Fruit fly (Drosophila melanogaster) whole organism, embryonic: ENCODE measurements around the gene CG13843.

Experiments
- Adf1 ChIP-seq: fragments of 200-800 bp; sonication (Bioruptor generic); IDR thresholded peaks from 2 replicates; pipeline ENCODE4 v1.3.6; 2022; ENCODE audit warnings: missing biosample characterization, missing genetic modification characterization
- Atf3 ChIP-seq: fragments of 200-800 bp; sonication (Bioruptor generic); optimal IDR thresholded peaks from 3 replicates; lab custom pipeline; 2016; ENCODE audit warnings: missing biosample characterization, missing genetic modification characterization
- Atf6 ChIP-seq: fragments of 200-800 bp; sonication (Bioruptor generic); IDR thresholded peaks from 2 replicates; pipeline ENCODE4 v1.3.6; 2022; ENCODE audit warnings: missing biosample characterization, missing genetic modification characterization
- CG12236 ChIP-seq: fragments of 200-800 bp; sonication (Bioruptor generic); optimal IDR thresholded peaks from 2 replicates; lab custom pipeline; 2016; ENCODE audit warnings: missing biosample characterization, missing genetic modification characterization
- CG12299 ChIP-seq: fragments of 200-800 bp; sonication (Bioruptor generic); optimal IDR thresholded peaks from 2 replicates; lab custom pipeline; 2018; ENCODE audit warnings: missing biosample characterization, mild to moderate bottlenecking, missing genetic modification characterization
- CG12769 ChIP-seq: fragments of 200-800 bp; sonication (Bioruptor generic); optimal IDR thresholded peaks from 2 replicates; lab custom pipeline; 2019; ENCODE audit warnings: missing biosample characterization, mild to moderate bottlenecking, missing genetic modification characterization, moderate library complexity
- CG15073 ChIP-seq: fragments of 200-800 bp; sonication (Bioruptor generic); optimal IDR thresholded peaks from 2 replicates; lab custom pipeline; 2016; ENCODE audit warnings: missing biosample characterization, missing genetic modification characterization
- CG1529 ChIP-seq: fragments of 200-800 bp; sonication (Bioruptor generic); optimal IDR thresholded peaks from 3 replicates; lab custom pipeline; 2018; ENCODE audit warnings: missing biosample characterization, missing genetic modification characterization
- CG15601 ChIP-seq: fragments of 200-800 bp; sonication (Bioruptor generic); optimal IDR thresholded peaks from 3 replicates; lab custom pipeline; 2019; ENCODE audit warnings: missing biosample characterization, mild to moderate bottlenecking, missing genetic modification characterization, moderate library complexity
- CG17612 ChIP-seq: fragments of 200-800 bp; sonication (Bioruptor generic); IDR thresholded peaks from 2 replicates; pipeline ENCODE4 v1.3.6; 2022; ENCODE audit warnings: missing biosample characterization, missing genetic modification characterization
- CG2712 ChIP-seq: fragments of 200-800 bp; optimal IDR thresholded peaks from 3 replicates; lab custom pipeline; 2019; ENCODE audit warnings: missing biosample characterization, mild to moderate bottlenecking, missing genetic modification characterization, moderate library complexity
- CG31224 ChIP-seq: fragments of 200-800 bp; sonication (Bioruptor generic); IDR thresholded peaks from 2 replicates; pipeline ENCODE4 v1.3.6; 2022; ENCODE audit warnings: missing biosample characterization, missing genetic modification characterization
- CG33557 ChIP-seq: fragments of 200-800 bp; sonication (Bioruptor generic); optimal IDR thresholded peaks from 2 replicates; lab custom pipeline; 2019; ENCODE audit warnings: missing biosample characterization, mild to moderate bottlenecking, missing genetic modification characterization, moderate library complexity
- CG5953 ChIP-seq: fragments of 200-800 bp; sonication (Bioruptor generic); IDR thresholded peaks from 2 replicates; pipeline ENCODE4 v1.3.6; 2022; ENCODE audit warnings: missing biosample characterization, missing genetic modification characterization
- CG6791 ChIP-seq: fragments of 200-800 bp; sonication (Bioruptor generic); IDR thresholded peaks from 3 replicates; pipeline ENCODE4 v1.3.6; 2022; ENCODE audit warnings: missing biosample characterization, missing genetic modification characterization; ENCODE audit not compliant: partially characterized antibody
- CG7745 ChIP-seq: fragments of 200-800 bp; sonication (Bioruptor generic); optimal IDR thresholded peaks from 2 replicates; lab custom pipeline; 2018; ENCODE audit warnings: missing biosample characterization, mild to moderate bottlenecking, missing genetic modification characterization, moderate library complexity
- CG8924 ChIP-seq: fragments of 200-800 bp; optimal IDR thresholded peaks from 3 replicates; lab custom pipeline; 2019; ENCODE audit warnings: missing biosample characterization, mild to moderate bottlenecking, missing genetic modification characterization, moderate library complexity
- Dad ChIP-seq: fragments of 200-800 bp; sonication (Bioruptor generic); optimal IDR thresholded peaks from 3 replicates; lab custom pipeline; 2016; ENCODE audit warnings: missing biosample characterization, missing genetic modification characterization
- Dek ChIP-seq: fragments of 200-800 bp; sonication (Bioruptor generic); optimal IDR thresholded peaks from 3 replicates; lab custom pipeline; 2019; ENCODE audit warnings: missing biosample characterization, mild to moderate bottlenecking, missing genetic modification characterization, moderate library complexity
- Doc3 ChIP-seq: fragments of 200-800 bp; sonication (Bioruptor generic); IDR thresholded peaks from 3 replicates; pipeline ENCODE4 v1.3.6; 2022; ENCODE audit warnings: missing biosample characterization, missing genetic modification characterization; ENCODE audit not compliant: partially characterized antibody
- HLH4C ChIP-seq: fragments of 200-800 bp; sonication (Bioruptor generic); IDR thresholded peaks from 3 replicates; pipeline ENCODE4 v1.3.6; 2022; ENCODE audit warnings: missing biosample characterization, missing genetic modification characterization; ENCODE audit not compliant: partially characterized antibody
- Hey ChIP-seq: fragments of 200-800 bp; sonication (Bioruptor generic); optimal IDR thresholded peaks from 3 replicates; lab custom pipeline; 2018; ENCODE audit warnings: missing biosample characterization, mild to moderate bottlenecking, missing genetic modification characterization
- Hmx ChIP-seq: fragments of 200-800 bp; sonication (Bioruptor generic); optimal IDR thresholded peaks from 2 replicates; lab custom pipeline; 2016; ENCODE audit warnings: missing biosample characterization, missing genetic modification characterization
- Hr78 ChIP-seq, 2 experiments: fragments of 200-800 bp in 1 of 2; fragments of >200 bp in 1 of 2; sonication (Bioruptor generic) in 1 of 2; optimal IDR thresholded peaks; 2 replicates each; lab custom pipeline; 2017 to 2019; ENCODE audit warnings: missing biosample characterization in 2 of 2, missing genetic modification characterization in 2 of 2, mild to moderate bottlenecking in 1 of 2, moderate library complexity in 1 of 2
- Hsf ChIP-seq: fragments of 200-800 bp; sonication (Bioruptor generic); optimal IDR thresholded peaks from 3 replicates; lab custom pipeline; 2016; ENCODE audit warnings: missing biosample characterization, missing genetic modification characterization
- NK7.1 ChIP-seq: fragments of 200-800 bp; sonication (Bioruptor generic); optimal IDR thresholded peaks from 3 replicates; lab custom pipeline; 2016; ENCODE audit warnings: missing biosample characterization, missing genetic modification characterization
- Neu2 ChIP-seq: fragments of 200-800 bp; sonication (Bioruptor generic); optimal IDR thresholded peaks from 3 replicates; lab custom pipeline; 2016; ENCODE audit warnings: missing biosample characterization, missing genetic modification characterization, borderline replicate concordance
- Rfx ChIP-seq: fragments of 200-800 bp; sonication (Bioruptor generic); IDR thresholded peaks from 2 replicates; pipeline ENCODE4 v1.3.6; 2022; ENCODE audit warnings: missing biosample characterization, missing genetic modification characterization
- Scr ChIP-seq: fragments of 200-800 bp; sonication (Bioruptor generic); IDR thresholded peaks from 2 replicates; pipeline ENCODE4 v1.3.6; 2022; ENCODE audit warnings: missing biosample characterization, missing genetic modification characterization; ENCODE audit not compliant: partially characterized antibody
- Sry-δ ChIP-seq: fragments of 200-800 bp; sonication (Bioruptor generic); optimal IDR thresholded peaks from 2 replicates; lab custom pipeline; 2016; ENCODE audit warnings: missing biosample characterization, missing genetic modification characterization
- Xbp1 ChIP-seq: fragments of 200-800 bp; sonication (Bioruptor generic); optimal IDR thresholded peaks from 3 replicates; lab custom pipeline; 2016; ENCODE audit warnings: missing biosample characterization, mild to moderate bottlenecking, missing genetic modification characterization
- ash1 ChIP-seq: fragments of 200-800 bp; sonication (Bioruptor generic); optimal IDR thresholded peaks from 2 replicates; lab custom pipeline; 2018; ENCODE audit warnings: missing biosample characterization, mild to moderate bottlenecking, missing genetic modification characterization
- bigmax ChIP-seq: fragments of 200-800 bp; sonication (Bioruptor generic); optimal IDR thresholded peaks from 2 replicates; lab custom pipeline; 2018; ENCODE audit warnings: missing biosample characterization, mild to moderate bottlenecking, missing genetic modification characterization
- cad ChIP-seq: fragments of >200 bp; optimal IDR thresholded peaks from 2 replicates; lab custom pipeline; 2017; ENCODE audit warnings: missing biosample characterization, missing genetic modification characterization
- cwo ChIP-seq: fragments of 200-800 bp; sonication (Bioruptor generic); optimal IDR thresholded peaks from 3 replicates; lab custom pipeline; 2017; ENCODE audit warnings: missing biosample characterization, missing genetic modification characterization, mild to moderate bottlenecking, moderate library complexity, missing genetic modification reagents
- danr ChIP-seq: fragments of 200-800 bp; sonication (Bioruptor generic); IDR thresholded peaks from 2 replicates; pipeline ENCODE4 v1.3.6; 2022; ENCODE audit warnings: missing biosample characterization, missing genetic modification characterization
- esg ChIP-seq: fragments of 200-800 bp; sonication (Bioruptor generic); conservative IDR thresholded peaks from 2 replicates; pipeline ENCODE4 v1.3.6; 2022; ENCODE audit warnings: missing biosample characterization, missing genetic modification characterization
- hb ChIP-seq: fragments of 200-800 bp; sonication (Bioruptor generic); IDR thresholded peaks from 3 replicates; pipeline ENCODE4 v1.3.6; 2022; ENCODE audit warnings: missing biosample characterization, missing genetic modification characterization; ENCODE audit not compliant: partially characterized antibody
- lbe ChIP-seq: fragments of 200-800 bp; sonication (Bioruptor generic); optimal IDR thresholded peaks from 2 replicates; lab custom pipeline; 2016; ENCODE audit warnings: missing biosample characterization, mild to moderate bottlenecking, missing genetic modification characterization
- lilli ChIP-seq: fragments of 200-800 bp; sonication (Bioruptor generic); optimal IDR thresholded peaks from 3 replicates; lab custom pipeline; 2016; ENCODE audit warnings: missing biosample characterization, missing genetic modification characterization
- luna ChIP-seq: fragments of 200-800 bp; sonication (Bioruptor generic); optimal IDR thresholded peaks from 2 replicates; lab custom pipeline; 2016; ENCODE audit warnings: missing biosample characterization, missing genetic modification characterization
- mam ChIP-seq: fragments of 200-800 bp; sonication (Bioruptor generic); optimal IDR thresholded peaks from 3 replicates; lab custom pipeline; 2016; ENCODE audit warnings: missing biosample characterization, missing genetic modification characterization
- onecut ChIP-seq: fragments of 200-800 bp; sonication (Bioruptor generic); IDR thresholded peaks from 2 replicates; pipeline ENCODE4 v1.3.6; 2022; ENCODE audit warnings: missing biosample characterization, missing genetic modification characterization
- pnt ChIP-seq: fragments of 200-800 bp; sonication (Bioruptor generic); optimal IDR thresholded peaks from 3 replicates; lab custom pipeline; 2016; ENCODE audit warnings: missing biosample characterization, missing genetic modification characterization
- pum ChIP-seq: fragments of 200-800 bp; sonication (Bioruptor generic); optimal IDR thresholded peaks from 2 replicates; lab custom pipeline; 2016; ENCODE audit warnings: missing biosample characterization, missing genetic modification characterization
- scrt ChIP-seq: fragments of 200-800 bp; sonication (Bioruptor generic); optimal IDR thresholded peaks from 2 replicates; lab custom pipeline; 2018; ENCODE audit warnings: missing biosample characterization, mild to moderate bottlenecking, missing genetic modification characterization, moderate library complexity
- sd ChIP-seq: fragments of 200-800 bp; sonication (Bioruptor generic); optimal IDR thresholded peaks from 3 replicates; lab custom pipeline; 2018; ENCODE audit warnings: missing biosample characterization, mild to moderate bottlenecking, missing genetic modification characterization, moderate library complexity
- seq ChIP-seq: fragments of 200-800 bp; sonication (Bioruptor generic); IDR thresholded peaks from 2 replicates; pipeline ENCODE4 v1.3.6; 2022; ENCODE audit warnings: missing biosample characterization, missing genetic modification characterization
- ssp ChIP-seq: fragments of 200-800 bp; sonication (Bioruptor generic); IDR thresholded peaks from 2 replicates; pipeline ENCODE4 v1.3.6; 2022; ENCODE audit warnings: missing biosample characterization, missing genetic modification characterization
- sug ChIP-seq: fragments of 200-800 bp; optimal IDR thresholded peaks from 2 replicates; lab custom pipeline; 2019; ENCODE audit warnings: missing biosample characterization, mild to moderate bottlenecking, missing genetic modification characterization, moderate library complexity

The CG13843 gene

dm6 chr3R:22587419-22587963 is 21.8 kb upstream of the CG13843 start, which contains the start of gene Efa6 (continued):
- no peak for TF ChIP-seq scrt (GFP tag; lab: Kevin White, UChicago)
- no peak for TF ChIP-seq onecut (GFP tag; lab: Robert Waterston, UW)
- TF ChIP-seq CG7745 (tag; lab: Kevin White, UChicago) = no peak
- no peak for TF ChIP-seq CG15073 (GFP tag; lab: Kevin White, UChicago)
- TF ChIP-seq Hey (tag; lab: Kevin White, UChicago) = no peak
- peak; percentile 75 for TF ChIP-seq CG12299 (tag; lab: Kevin White, UChicago)
- TF ChIP-seq pum (GFP tag; lab: Kevin White, UChicago) = peak; percentile 60
- no peak for TF ChIP-seq CG31224 (GFP tag; lab: Robert Waterston, UW)
- TF ChIP-seq Neu2 (GFP tag; lab: Kevin White, UChicago) = no peak
- no peak; the same call in 1 of the 2 replicates for TF ChIP-seq Adf1 (GFP tag; lab: Robert Waterston, UW)
- 0 out of 2 replicates have a peak, but pooled peaks have one; percentile 9 for TF ChIP-seq ssp (GFP tag; lab: Robert Waterston, UW)
- TF ChIP-seq CG33557 (GFP tag; lab: Kevin White, UChicago) = no peak
- TF ChIP-seq Hr78 (GFP tag; optimal IDR thresholded peaks at IDR 0.05; lab: Kevin White, UChicago) = no peak
- TF ChIP-seq Sry-δ = peak; percentile 93
- TF ChIP-seq CG1529 = no peak
- peak; percentile 14 for TF ChIP-seq Dad (GFP tag; lab: Kevin White, UChicago)
- TF ChIP-seq cad (GFP tag; lab: Kevin White, UChicago) = no peak
- TF ChIP-seq NK7.1 = no peak
- no peak for TF ChIP-seq Atf3 (GFP tag; lab: Kevin White, UChicago)
- TF ChIP-seq CG5953 (GFP tag; lab: Robert Waterston, UW) = no peak
- peak; percentile 49 for TF ChIP-seq lbe
- peak; percentile 74 for TF ChIP-seq CG2712
- peak; percentile 4 for TF ChIP-seq cwo
- no peak for TF ChIP-seq CG12236 (GFP tag; lab: Kevin White, UChicago)
- TF ChIP-seq CG17612 = no peak
- TF ChIP-seq luna (GFP tag; lab: Kevin White, UChicago) = no peak
- peak; percentile 68 for TF ChIP-seq mam (GFP tag; lab: Kevin White, UChicago)
- TF ChIP-seq danr (GFP tag; lab: Robert Waterston, UW) = no peak
- peak; percentile 24 for TF ChIP-seq CG12769
- TF ChIP-seq Doc3 = peak; percentile 98
- TF ChIP-seq hb (GFP tag; lab: Robert Waterston, UW) = peak; percentile 83
- peak; percentile 56 for TF ChIP-seq Xbp1 (GFP tag; lab: Kevin White, UChicago)
- TF ChIP-seq Dek (tag; lab: Kevin White, UChicago) = peak; percentile 37
- TF ChIP-seq lilli (GFP tag; lab: Kevin White, UChicago) = peak; percentile 62
- peak; percentile 92 for TF ChIP-seq CG8924 (tag; lab: Kevin White, UChicago)
- peak; percentile 90 for TF ChIP-seq HLH4C (GFP tag; lab: Robert Waterston, UW)
- 0 out of 2 replicates have a peak, but pooled peaks have one; percentile 45 for TF ChIP-seq Atf6 (GFP tag; lab: Robert Waterston, UW)
- peak; percentile 99 for TF ChIP-seq sug
- no peak for TF ChIP-seq Hmx (GFP tag; lab: Kevin White, UChicago)
- TF ChIP-seq CG15601 (tag; lab: Kevin White, UChicago) = peak; percentile 59
- no peak for TF ChIP-seq pnt (GFP tag; lab: Kevin White, UChicago)
- TF ChIP-seq seq (GFP tag; lab: Robert Waterston, UW) = no peak
- 0 out of 2 replicates have a peak, but pooled peaks have one; percentile 7 for TF ChIP-seq esg (GFP tag; lab: Robert Waterston, UW)
- peak; percentile 57 for TF ChIP-seq Hsf
- 0 out of 2 replicates have a peak, but pooled peaks have one; percentile 30 for TF ChIP-seq Rfx (GFP tag; lab: Robert Waterston, UW)
- TF ChIP-seq sd (tag; lab: Kevin White, UChicago) = peak; percentile 79
- no peak for TF ChIP-seq ash1
- no peak for TF ChIP-seq bigmax (GFP tag; lab: Kevin White, UChicago)
- peak; percentile 87 for TF ChIP-seq CG6791 (GFP tag; lab: Robert Waterston, UW)
- peak; percentile 97 for TF ChIP-seq Scr
